Fruit fly (Drosophila melanogaster) whole organism, adult: ENCODE measurements around the gene CG31915.

Experiments
- CG11617 ChIP-seq: fragments of 200-800 bp; sonication (Bioruptor generic); optimal IDR thresholded peaks from 2 replicates; lab custom pipeline; 2017; ENCODE audit warnings: mild to moderate bottlenecking, missing biosample characterization, missing genetic modification reagents, missing genetic modification characterization
- CG1620 ChIP-seq: fragments of 200-800 bp; sonication (Bioruptor generic); optimal IDR thresholded peaks from 2 replicates; lab custom pipeline; 2016; ENCODE audit warnings: missing biosample characterization, missing genetic modification characterization
- CG5204 ChIP-seq: fragments of 200-800 bp; sonication (Bioruptor generic); optimal IDR thresholded peaks from 2 replicates; lab custom pipeline; 2016; ENCODE audit warnings: missing biosample characterization, missing genetic modification characterization
- CG7045 ChIP-seq: fragments of 200-800 bp; sonication (Bioruptor generic); optimal IDR thresholded peaks from 2 replicates; lab custom pipeline; 2017; ENCODE audit warnings: missing biosample characterization, mild to moderate bottlenecking, missing genetic modification characterization
- CG7101 ChIP-seq: fragments of 200-800 bp; sonication (Bioruptor generic); optimal IDR thresholded peaks from 2 replicates; lab custom pipeline; 2018; ENCODE audit warnings: missing biosample characterization, mild to moderate bottlenecking, missing genetic modification characterization, moderate library complexity
- Crg-1 ChIP-seq: fragments of 200-800 bp; sonication (Bioruptor generic); optimal IDR thresholded peaks from 2 replicates; lab custom pipeline; 2016; ENCODE audit warnings: missing biosample characterization, missing genetic modification characterization
- bab1 ChIP-seq: fragments of 200-800 bp; sonication (Bioruptor generic); optimal IDR thresholded peaks from 3 replicates; lab custom pipeline; 2019; ENCODE audit warnings: missing biosample characterization, mild to moderate bottlenecking, missing genetic modification characterization, moderate library complexity
- kay ChIP-seq: fragments of 200-800 bp; sonication (Bioruptor generic); peaks from one replicate; lab custom pipeline; 2016; ENCODE audit warnings: missing biosample characterization, missing genetic modification characterization, borderline replicate concordance
- tj ChIP-seq: fragments of 200-800 bp; sonication (Bioruptor generic); optimal IDR thresholded peaks from 3 replicates; lab custom pipeline; 2017; ENCODE audit warnings: missing biosample characterization, mild to moderate bottlenecking, missing genetic modification characterization, moderate library complexity

DNA sequence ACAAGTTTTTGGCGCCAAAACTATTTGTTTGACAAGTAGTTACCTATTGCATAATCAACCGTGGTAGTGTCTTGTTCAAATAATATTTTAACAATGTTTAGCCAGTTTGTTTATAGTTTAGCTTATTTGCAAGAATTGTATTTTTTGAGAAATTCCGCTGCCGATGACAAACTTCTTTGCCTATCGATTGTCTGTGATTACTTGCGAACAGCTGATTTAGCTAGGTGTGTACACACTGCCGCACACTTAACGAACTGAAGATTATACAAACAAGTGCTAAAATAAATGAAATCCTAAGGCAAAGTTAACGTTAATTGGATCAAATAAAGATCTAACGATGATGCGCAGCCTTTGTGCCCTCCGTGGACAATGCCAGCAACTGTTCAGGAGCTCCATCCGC, 1.2 kb upstream of the CG31915 start, which contains the start of gene Cox11:
- TF ChIP-seq CG11617 (GFP tag; lab: Kevin White, UChicago): no peak
- no peak for TF ChIP-seq CG1620 (GFP tag; lab: Kevin White, UChicago)
- TF ChIP-seq kay (GFP tag; lab: Kevin White, UChicago): no peak
- TF ChIP-seq bab1: no peak
- TF ChIP-seq Crg-1 (GFP tag; lab: Kevin White, UChicago): no peak
- TF ChIP-seq CG5204: no peak
- no peak for TF ChIP-seq CG7045 (GFP tag; lab: Kevin White, UChicago)
- TF ChIP-seq tj (GFP tag; lab: Kevin White, UChicago): no peak
- TF ChIP-seq CG7101: no peak
